Fruit fly (Drosophila melanogaster) whole organism, embryonic: ENCODE data around the gene CG33181.
A peak's percentile ranks its signal among the peaks of the same experiment; 100 is the strongest.

Experiments
- Adf1 ChIP-seq: fragments of 200-800 bp; sonication (Bioruptor generic); IDR thresholded peaks from 2 replicates; pipeline ENCODE4 v1.3.6; 2022; ENCODE audit warnings: missing biosample characterization, missing genetic modification characterization
- Atf6 ChIP-seq: fragments of 200-800 bp; sonication (Bioruptor generic); IDR thresholded peaks from 2 replicates; pipeline ENCODE4 v1.3.6; 2022; ENCODE audit warnings: missing biosample characterization, missing genetic modification characterization
- Awh ChIP-seq: fragments of 200-800 bp; sonication (Bioruptor generic); IDR thresholded peaks from 2 replicates; pipeline ENCODE4, ENCODE4 v1.3.6; 2022; ENCODE audit warnings: missing biosample characterization, missing genetic modification characterization
- CG11560 ChIP-seq: fragments of 200-800 bp; sonication (Bioruptor generic); IDR thresholded peaks from 3 replicates; pipeline ENCODE4 v1.3.6; 2022; ENCODE audit warnings: missing biosample characterization, missing genetic modification characterization
- CG11695 ChIP-seq: fragments of 200-800 bp; sonication (Bioruptor generic); IDR thresholded peaks from 3 replicates; pipeline ENCODE4 v1.3.6; 2022; ENCODE audit warnings: missing biosample characterization, missing genetic modification characterization
- CG12071 ChIP-seq: fragments of 200-800 bp; sonication (Bioruptor generic); optimal IDR thresholded peaks from 3 replicates; lab custom pipeline; 2018; ENCODE audit warnings: missing biosample characterization, mild to moderate bottlenecking, missing genetic modification characterization
- CG13894 ChIP-seq: fragments of 200-800 bp; sonication (Bioruptor generic); optimal IDR thresholded peaks from 3 replicates; lab custom pipeline; 2018; ENCODE audit warnings: missing biosample characterization, mild to moderate bottlenecking, missing genetic modification characterization, moderate library complexity
- CG17359 ChIP-seq: fragments of 200-800 bp; sonication (Bioruptor generic); optimal IDR thresholded peaks from 3 replicates; lab custom pipeline; 2018; ENCODE audit warnings: missing biosample characterization, mild to moderate bottlenecking, missing genetic modification characterization, moderate library complexity
- CG17829 ChIP-seq: fragments of 200-800 bp; optimal IDR thresholded peaks from 2 replicates; lab custom pipeline; 2019; ENCODE audit warnings: missing biosample characterization, mild to moderate bottlenecking, missing genetic modification characterization, moderate library complexity
- CG2678 ChIP-seq: fragments of 200-800 bp; sonication (Bioruptor generic); optimal IDR thresholded peaks from 3 replicates; lab custom pipeline; 2019; ENCODE audit warnings: missing biosample characterization, mild to moderate bottlenecking, missing genetic modification characterization, moderate library complexity
- CG31388 ChIP-seq: fragments of 200-800 bp; sonication (Bioruptor generic); optimal IDR thresholded peaks from 2 replicates; lab custom pipeline; 2016; ENCODE audit warnings: missing biosample characterization, missing genetic modification characterization
- CG4282 ChIP-seq: fragments of 200-800 bp; sonication (Bioruptor generic); optimal IDR thresholded peaks from 2 replicates; lab custom pipeline; 2016; ENCODE audit warnings: missing biosample characterization, missing genetic modification characterization
- CG5180 ChIP-seq: fragments of 200-800 bp; sonication (Bioruptor generic); optimal IDR thresholded peaks from 3 replicates; lab custom pipeline; 2017; ENCODE audit warnings: missing biosample characterization, missing genetic modification characterization, mild to moderate bottlenecking, moderate library complexity, missing genetic modification reagents
- CG6654 ChIP-seq: fragments of 200-800 bp; sonication (Bioruptor generic); optimal IDR thresholded peaks from 2 replicates; lab custom pipeline; 2017; ENCODE audit warnings: missing biosample characterization, mild to moderate bottlenecking, missing genetic modification characterization
- D ChIP-seq, 2 experiments: fragments of 200-800 bp in 1 of 2; fragments of >200 bp in 1 of 2; sonication (Bioruptor generic) in 1 of 2; optimal IDR thresholded peaks; 2 replicates in 1 of 2; 3 replicates in 1 of 2; lab custom pipeline; 2017; ENCODE audit warnings: mild to moderate bottlenecking in 1 of 2, missing biosample characterization in 1 of 2, missing genetic modification characterization in 1 of 2, missing genetic modification reagents in 1 of 2
- Dad ChIP-seq: fragments of 200-800 bp; sonication (Bioruptor generic); optimal IDR thresholded peaks from 3 replicates; lab custom pipeline; 2016; ENCODE audit warnings: missing biosample characterization, missing genetic modification characterization
- Dek ChIP-seq: fragments of 200-800 bp; sonication (Bioruptor generic); optimal IDR thresholded peaks from 3 replicates; lab custom pipeline; 2019; ENCODE audit warnings: missing biosample characterization, mild to moderate bottlenecking, missing genetic modification characterization, moderate library complexity
- ERR ChIP-seq: fragments of 200-800 bp; sonication (Bioruptor generic); optimal IDR thresholded peaks from 2 replicates; lab custom pipeline; 2016; ENCODE audit warnings: missing biosample characterization, missing genetic modification characterization
- Eip74EF ChIP-seq, 2 experiments: fragments of 200-800 bp in 1 of 2; fragments of >200 bp in 1 of 2; sonication (Bioruptor generic) in 1 of 2; optimal IDR thresholded peaks; 2 replicates each; lab custom pipeline; 2017 to 2019; ENCODE audit warnings: missing biosample characterization in 2 of 2, missing genetic modification characterization in 2 of 2, mild to moderate bottlenecking in 1 of 2, moderate library complexity in 1 of 2
- Hand ChIP-seq: fragments of 200-800 bp; sonication (Bioruptor generic); optimal IDR thresholded peaks from 2 replicates; lab custom pipeline; 2017; ENCODE audit warnings: mild to moderate bottlenecking, missing biosample characterization, missing genetic modification reagents, missing genetic modification characterization
- Lim3 ChIP-seq: fragments of 200-800 bp; sonication (Bioruptor generic); IDR thresholded peaks from 2 replicates; pipeline ENCODE4 v1.3.6; 2022; ENCODE audit warnings: missing biosample characterization, missing genetic modification characterization
- MBD-R2 ChIP-seq: fragments of 200-800 bp; sonication (Bioruptor generic); IDR thresholded peaks from 2 replicates; pipeline ENCODE4 v1.3.6; 2022; ENCODE audit warnings: missing biosample characterization, missing genetic modification characterization
- Med ChIP-seq: fragments of 200-800 bp; sonication (Bioruptor generic); peaks from one replicate; lab custom pipeline; 2016; ENCODE audit warnings: missing biosample characterization, missing genetic modification characterization, mild to moderate bottlenecking, inconsistent platforms, moderate library complexity
- PHDP ChIP-seq: fragments of 200-800 bp; sonication (Bioruptor generic); optimal IDR thresholded peaks from 3 replicates; lab custom pipeline; 2018; ENCODE audit warnings: missing biosample characterization, mild to moderate bottlenecking, missing genetic modification characterization, moderate library complexity
- Sry-β ChIP-seq: fragments of 200-800 bp; sonication (Bioruptor generic); optimal IDR thresholded peaks from 2 replicates; lab custom pipeline; 2018; ENCODE audit warnings: missing biosample characterization, mild to moderate bottlenecking, missing genetic modification characterization, moderate library complexity
- Tbp ChIP-seq: fragments of >200 bp; optimal IDR thresholded peaks from 2 replicates; lab custom pipeline; 2018; ENCODE audit warnings: missing biosample characterization, missing genetic modification characterization
- YL-1 ChIP-seq: fragments of 200-800 bp; sonication (Bioruptor generic); optimal IDR thresholded peaks from 3 replicates; lab custom pipeline; 2017; ENCODE audit warnings: missing biosample characterization, mild to moderate bottlenecking, missing genetic modification characterization
- dimm ChIP-seq: fragments of 200-800 bp; sonication (Bioruptor generic); IDR thresholded peaks from 2 replicates; pipeline ENCODE4 v1.3.6; 2022; ENCODE audit warnings: missing biosample characterization, missing genetic modification characterization
- disco-r ChIP-seq: fragments of 200-800 bp; sonication (Bioruptor generic); optimal IDR thresholded peaks from 2 replicates; lab custom pipeline; 2016; ENCODE audit warnings: missing biosample characterization, missing genetic modification characterization
- emc ChIP-seq: fragments of 200-800 bp; sonication (Bioruptor generic); optimal IDR thresholded peaks from 2 replicates; lab custom pipeline; 2016; ENCODE audit warnings: missing biosample characterization, missing genetic modification characterization
- gsb-n ChIP-seq: fragments of 200-800 bp; sonication (Bioruptor generic); optimal IDR thresholded peaks from 3 replicates; lab custom pipeline; 2018; ENCODE audit warnings: missing biosample characterization, mild to moderate bottlenecking, missing genetic modification characterization
- h ChIP-seq: fragments of >200 bp; optimal IDR thresholded peaks from 2 replicates; lab custom pipeline; 2017
- maf-S ChIP-seq: fragments of 200-800 bp; sonication (Bioruptor generic); optimal IDR thresholded peaks from 2 replicates; lab custom pipeline; 2016; ENCODE audit warnings: missing biosample characterization, missing genetic modification characterization
- nerfin-2 ChIP-seq: fragments of 200-800 bp; sonication (Bioruptor generic); IDR thresholded peaks from 2 replicates; pipeline ENCODE4 v1.3.6; 2022; ENCODE audit warnings: missing biosample characterization, missing genetic modification characterization; ENCODE audit not compliant: partially characterized antibody
- onecut ChIP-seq: fragments of 200-800 bp; sonication (Bioruptor generic); IDR thresholded peaks from 2 replicates; pipeline ENCODE4 v1.3.6; 2022; ENCODE audit warnings: missing biosample characterization, missing genetic modification characterization
- sc ChIP-seq, 3 experiments: fragments of >200 bp in 2 of 3; fragments of 200-800 bp in 1 of 3; sonication (Bioruptor generic) in 1 of 3; optimal IDR thresholded peaks; 2 replicates in 2 of 3; 3 replicates in 1 of 3; lab custom pipeline; 2017; ENCODE audit warnings: mild to moderate bottlenecking in 1 of 3, missing biosample characterization in 1 of 3, missing genetic modification characterization in 1 of 3, missing genetic modification reagents in 1 of 3
- sens-2 ChIP-seq: fragments of 200-800 bp; sonication (Bioruptor generic); IDR thresholded peaks from 2 replicates; pipeline ENCODE4 v1.3.6; 2022; ENCODE audit warnings: missing biosample characterization, missing genetic modification characterization
- seq ChIP-seq: fragments of 200-800 bp; sonication (Bioruptor generic); IDR thresholded peaks from 2 replicates; pipeline ENCODE4 v1.3.6; 2022; ENCODE audit warnings: missing biosample characterization, missing genetic modification characterization

CG33181 gene

DNA sequence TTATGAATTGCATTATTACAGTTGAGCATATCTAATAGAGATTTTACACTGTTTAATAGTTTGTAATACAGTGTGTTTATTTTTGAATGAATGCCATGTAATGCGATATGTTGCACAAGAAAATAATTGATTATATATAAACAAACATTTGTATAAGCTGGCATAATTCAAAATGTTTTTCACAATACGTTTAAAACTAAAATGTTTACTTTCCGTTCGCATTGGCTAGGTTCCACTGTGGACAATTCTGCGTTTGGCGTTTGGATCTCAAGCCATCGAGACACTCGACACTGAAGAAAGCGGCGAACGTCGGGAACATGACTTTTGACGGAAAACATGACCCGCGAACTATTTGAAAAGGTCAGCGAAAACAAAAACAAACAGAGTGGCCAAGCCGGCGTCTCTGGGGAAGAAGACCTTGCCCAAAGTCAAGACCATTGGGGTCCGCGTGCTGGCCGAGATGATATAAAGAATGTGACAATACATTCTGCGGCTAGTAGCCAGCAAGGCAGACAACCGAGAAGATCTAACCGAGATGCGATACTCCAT, 15.7 kb upstream of the CG33181 start, which contains the start of gene Cp7Fb:
Gene Cp7Fb, plus strand, starts transcription at position 499 of the 549 bp plus-strand sequence.
- TF ChIP-seq sc (optimal IDR thresholded peaks at IDR 0.05; lab: Kevin White, UChicago) (no peak), sc (GFP tag; optimal IDR thresholded peaks at IDR 0.05; lab: Kevin White, UChicago) (no peak), YL-1 (GFP tag; lab: Kevin White, UChicago) (no peak), dimm (GFP tag; lab: Robert Waterston, UW) (no peak), emc (GFP tag; lab: Kevin White, UChicago) (no peak), CG11695 (GFP tag; lab: Robert Waterston, UW) (no peak), ERR (GFP tag; lab: Kevin White, UChicago) (no peak), disco-r (GFP tag; lab: Kevin White, UChicago) (no peak), CG17829 (tag; lab: Kevin White, UChicago) (no peak), Dek (tag; lab: Kevin White, UChicago) (no peak), Adf1 (no peak), Lim3 (no peak), CG11560 (tag; lab: Robert Waterston, UW) (no peak), onecut (no peak), CG13894 (no peak), sens-2 (no peak), D (optimal IDR thresholded peaks at IDR 0.05; lab: Kevin White, UChicago) (no peak), D (GFP tag; optimal IDR thresholded peaks at IDR 0.05; lab: Kevin White, UChicago) (no peak), Dad (GFP tag; lab: Kevin White, UChicago) (no peak)

DNA sequence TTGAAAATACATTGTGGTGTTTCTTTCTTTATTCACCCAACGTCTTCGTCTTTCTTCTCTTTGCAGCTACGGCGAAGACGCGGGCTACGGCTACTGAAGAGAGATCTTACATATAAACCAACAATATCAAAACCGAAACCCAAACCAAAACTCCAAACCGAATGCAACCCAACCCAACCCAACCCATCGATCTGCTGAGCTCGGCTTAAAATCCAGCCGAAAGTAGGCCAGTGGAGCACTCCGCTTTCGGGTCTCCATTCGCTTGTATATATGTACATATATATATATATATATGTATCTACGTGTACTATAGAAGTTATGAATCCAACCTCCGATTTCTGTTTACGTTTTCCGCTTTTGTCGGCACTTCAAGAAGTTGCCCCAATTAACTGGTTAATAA, 13.5 kb upstream of the CG33181 start:
- TF ChIP-seq CG5180 (GFP tag; lab: Kevin White, UChicago) = peak; percentile 29
- no peak for TF ChIP-seq MBD-R2 (GFP tag; lab: Robert Waterston, UW)
- TF ChIP-seq CG12071 (GFP tag; lab: Kevin White, UChicago) = no peak
- no peak for TF ChIP-seq CG31388 (GFP tag; lab: Kevin White, UChicago)
- TF ChIP-seq PHDP (tag; lab: Kevin White, UChicago) = no peak
- TF ChIP-seq seq (GFP tag; lab: Robert Waterston, UW) = no peak
- TF ChIP-seq, all 482 proteins: peak for 1

DNA sequence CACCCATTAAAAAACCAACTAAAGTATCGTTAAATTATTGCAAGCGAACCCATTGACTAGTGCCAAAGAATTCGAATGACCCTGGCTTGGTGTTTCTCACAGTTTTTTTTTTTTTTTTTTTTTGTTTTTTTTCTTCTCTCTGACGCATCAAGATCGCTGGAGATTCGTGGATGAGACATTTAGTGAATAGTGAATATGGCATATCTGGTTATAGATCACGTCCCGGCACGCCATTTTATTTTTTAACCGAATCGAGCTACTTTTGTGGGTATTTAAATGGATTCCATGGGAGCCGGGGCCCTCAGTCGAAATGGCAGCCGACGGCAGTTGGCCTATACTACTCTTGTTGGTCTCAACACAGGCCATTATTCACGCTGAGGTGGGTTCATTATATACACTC, 12.3 kb upstream of the CG33181 start, which contains the start of gene Cp7Fc:
Gene Cp7Fc, plus strand, starts transcription at position 301 of the 400 bp plus-strand sequence.
- TF ChIP-seq Med (GFP tag; lab: Kevin White, UChicago) = no peak
- no peak for TF ChIP-seq CG2678 (tag; lab: Kevin White, UChicago)
- TF ChIP-seq CG12071 (GFP tag; lab: Kevin White, UChicago) = no peak
- no peak for TF ChIP-seq CG6654
- no peak for TF ChIP-seq CG4282 (GFP tag; lab: Kevin White, UChicago)
- TF ChIP-seq Awh = no peak
- no peak for TF ChIP-seq Hand
- no peak for TF ChIP-seq gsb-n (tag; lab: Kevin White, UChicago)
- no peak for TF ChIP-seq maf-S
- no peak for TF ChIP-seq Sry-β (GFP tag; lab: Kevin White, UChicago)
- no peak for TF ChIP-seq h (lab: Kevin White, UChicago)
- no peak for TF ChIP-seq nerfin-2 (GFP tag; lab: Robert Waterston, UW)
- TF ChIP-seq Eip74EF (GFP tag; optimal IDR thresholded peaks at IDR 0.05; lab: Kevin White, UChicago) = no peak
- no peak for TF ChIP-seq Atf6 (GFP tag; lab: Robert Waterston, UW)
- TF ChIP-seq Tbp (GFP tag; lab: Kevin White, UChicago) = no peak
- TF ChIP-seq CG17359 (tag; lab: Kevin White, UChicago) = no peak
- TF ChIP-seq, all 482 proteins: peak for 0
